Worm (Caenorhabditis elegans): ENCODE measurements around the gene R01H2.2.

DNA sequence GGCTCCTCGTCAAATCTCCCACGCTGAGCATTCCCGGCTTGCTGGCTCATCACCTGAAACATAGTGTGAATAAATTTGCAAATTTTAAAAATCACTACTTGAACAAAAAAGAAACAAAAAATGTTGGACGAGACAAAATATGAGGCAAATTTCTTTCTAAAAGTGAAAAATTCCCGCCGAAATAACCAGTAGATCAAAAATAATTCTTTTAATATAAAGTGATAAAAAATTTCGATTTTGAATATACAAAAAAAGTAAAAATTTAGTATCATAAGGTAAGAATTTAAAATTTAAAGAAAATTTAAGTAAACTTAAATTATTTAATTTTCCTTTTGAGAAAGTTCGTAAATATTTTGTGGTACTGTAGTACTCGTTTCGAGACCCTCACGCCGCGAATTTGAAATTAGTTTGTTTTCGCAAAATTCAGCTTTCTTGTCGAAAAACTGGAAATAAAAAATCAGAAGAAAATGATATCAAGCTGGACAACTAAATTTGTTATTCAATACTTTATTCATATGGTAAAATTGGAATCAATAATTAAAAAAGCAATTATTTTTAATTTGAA, 4.3 kb downstream of the R01H2.2 start, which contains the start of gene egg-2:
- TF ChIP-seq him-1 (tag; optimal IDR thresholded peaks at IDR 0.05) (no peak), dao-5 (tag; optimal IDR thresholded peaks at IDR 0.05) (no peak)

Data from whole organism, L4/young adult.